Worm (Caenorhabditis elegans): ENCODE measurements around the gene daao-1.
A peak's percentile ranks its signal among the peaks of the same experiment; 100 is the strongest.

DNA sequence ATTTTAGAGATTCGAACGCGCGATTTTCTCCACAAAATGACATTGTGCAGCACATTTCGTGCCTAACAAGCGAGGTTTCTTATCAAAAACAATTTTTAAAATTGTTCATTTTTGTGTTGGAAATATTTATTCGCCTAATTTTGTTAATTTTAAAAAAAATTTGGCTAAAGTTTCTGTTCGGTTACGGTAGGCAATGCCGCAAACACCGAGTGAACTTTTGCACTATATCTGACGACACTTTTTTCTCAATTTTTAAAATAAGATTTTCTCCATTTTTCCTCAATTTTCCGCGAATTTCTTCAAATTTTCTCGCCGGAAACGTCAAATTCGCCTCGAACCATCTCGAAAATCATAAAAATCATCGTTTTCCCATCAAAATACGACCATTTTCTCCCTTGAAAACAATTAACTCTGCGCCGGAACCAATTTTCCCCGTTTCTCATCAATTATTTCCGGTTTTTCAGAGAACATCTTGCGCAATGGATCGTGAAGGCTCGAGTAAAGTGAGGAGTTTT lies 52.6 kb downstream of the daao-1 start, which contains the start of gene Y69A2AR.1:
- TF ChIP-seq Y55F3AM.14 (GFP tag; optimal IDR thresholded peaks at IDR 0.05) (no peak), nhr-6 (tag; optimal IDR thresholded peaks at IDR 0.05) (no peak), skn-1 (tag; optimal IDR thresholded peaks at IDR 0.05) (no peak), sem-4 (tag; optimal IDR thresholded peaks at IDR 0.05) (no peak), alr-1 (tag; optimal IDR thresholded peaks at IDR 0.05) (no peak), unc-39 (tag; optimal IDR thresholded peaks at IDR 0.05) (no peak), lsy-2 (tag; optimal IDR thresholded peaks at IDR 0.05) (peak; percentile 62 to 95), fos-1 (tag; optimal IDR thresholded peaks at IDR 0.05) (no peak), lin-39 (tag; optimal IDR thresholded peaks at IDR 0.05) (no peak), unc-62 (GFP tag; optimal IDR thresholded peaks at IDR 0.05) (no peak), ama-1 (optimal IDR thresholded peaks at IDR 0.05) (no peak), nhr-237 (tag; optimal IDR thresholded peaks at IDR 0.05) (no peak), blmp-1 (tag; optimal IDR thresholded peaks at IDR 0.05; ENCODE audit: insufficient read depth) (no peak)

Data from whole organism, L2 larva.